Fruit fly (Drosophila melanogaster): ENCODE results near the gene CNPYb.

Gene CNPYb

dm6 chr3L:19073909-19074239, 22.1 kb downstream of the CNPYb start:
- TF ChIP-seq CG10669 (GFP tag; optimal IDR thresholded peaks at IDR 0.05) (no peak), CG32006 (GFP tag; optimal IDR thresholded peaks at IDR 0.05) (peak; percentile 23), CG11294 (GFP tag; IDR thresholded peaks at IDR 0.05) (no peak), acj6 (GFP tag; optimal IDR thresholded peaks at IDR 0.05) (no peak), salr (GFP tag; optimal IDR thresholded peaks at IDR 0.05) (no peak), CG7368 (GFP tag; optimal IDR thresholded peaks at IDR 0.05) (no peak), Met (GFP tag; optimal IDR thresholded peaks at IDR 0.05) (no peak), CG8119 (GFP tag; IDR thresholded peaks at IDR 0.05) (0 out of 3 replicates have a peak, but pooled peaks have one; percentile 14), CG8319 (GFP tag; optimal IDR thresholded peaks at IDR 0.05) (no peak), Hr4 (GFP tag; optimal IDR thresholded peaks at IDR 0.05) (peak; percentile 21)

DNA sequence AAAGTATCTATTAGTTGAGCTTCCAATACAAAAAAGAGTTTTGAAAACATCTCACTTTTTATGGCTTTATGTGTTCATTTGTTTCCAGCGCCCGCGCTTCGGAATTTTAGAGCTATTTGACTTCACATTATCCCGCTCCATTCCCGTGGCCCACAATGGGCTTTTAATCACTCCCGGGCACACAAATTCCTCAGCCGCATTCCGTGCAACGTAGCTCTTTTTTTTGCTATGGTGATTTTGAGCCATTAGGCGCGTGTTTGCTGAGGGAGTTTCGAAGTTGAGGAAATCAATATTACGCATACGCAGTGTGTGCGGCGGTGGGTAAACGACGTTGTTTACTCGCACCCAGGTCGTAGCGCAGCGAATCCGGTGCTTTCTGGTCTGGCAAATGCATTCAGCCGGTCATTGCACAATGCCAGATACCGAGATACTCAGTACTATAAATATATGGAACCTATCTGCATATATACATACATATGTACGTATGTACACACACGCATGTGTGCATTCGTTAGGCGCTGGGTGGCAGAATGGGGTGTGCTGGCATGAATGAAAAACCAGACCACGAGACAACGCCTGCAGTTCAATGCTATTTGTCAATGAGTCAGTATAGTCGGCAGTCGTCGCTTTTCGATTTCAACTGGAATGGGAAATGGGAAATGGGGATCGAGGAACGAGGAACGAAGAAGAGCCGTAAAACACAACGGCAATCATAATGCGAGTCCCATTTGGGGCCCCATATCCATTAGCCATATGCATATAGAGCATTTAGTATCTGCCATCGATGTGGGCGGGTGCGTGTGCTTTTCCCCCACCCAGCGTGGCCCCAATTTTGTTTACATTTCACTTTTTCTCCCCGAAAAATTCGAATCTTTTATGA, 22.7 kb downstream of the CNPYb start:
- no peak for TF ChIP-seq Ets21C (GFP tag; optimal IDR thresholded peaks at IDR 0.05)
- TF ChIP-seq Eip78C (GFP tag): peak; percentile 56
- TF ChIP-seq spab (GFP tag; optimal IDR thresholded peaks at IDR 0.05): peak; percentile 3
- no peak for TF ChIP-seq CG6276 (GFP tag; optimal IDR thresholded peaks at IDR 0.05)
- no peak for TF ChIP-seq CG8632 (GFP tag; optimal IDR thresholded peaks at IDR 0.05)
- TF ChIP-seq eg (GFP tag; IDR thresholded peaks at IDR 0.05): 0 out of 3 replicates have a peak, but pooled peaks have one; percentile 14
- TF ChIP-seq Met (GFP tag; optimal IDR thresholded peaks at IDR 0.05): no peak
- TF ChIP-seq CG10669 (GFP tag; optimal IDR thresholded peaks at IDR 0.05): no peak
- TF ChIP-seq ss (GFP tag; optimal IDR thresholded peaks at IDR 0.05): peak; percentile 8 to 38
- TF ChIP-seq CG9139 (GFP tag; optimal IDR thresholded peaks at IDR 0.05): peak; percentile 6
- no peak for TF ChIP-seq achi (GFP tag; optimal IDR thresholded peaks at IDR 0.05)
- TF ChIP-seq Eip75B (GFP tag; optimal IDR thresholded peaks at IDR 0.05): no peak
- no peak for TF ChIP-seq CG11294 (GFP tag; IDR thresholded peaks at IDR 0.05)
- TF ChIP-seq CG3032 (tag; optimal IDR thresholded peaks at IDR 0.05): no peak
- TF ChIP-seq Gug (GFP tag; IDR thresholded peaks at IDR 0.05): no peak
- TF ChIP-seq fd59A (GFP tag; optimal IDR thresholded peaks at IDR 0.05): peak; percentile 1
- no peak for TF ChIP-seq CG31627 (GFP tag; optimal IDR thresholded peaks at IDR 0.05)
- no peak for TF ChIP-seq lz (GFP tag; optimal IDR thresholded peaks at IDR 0.05)
- no peak for TF ChIP-seq Sox14 (GFP tag; optimal IDR thresholded peaks at IDR 0.05)
- no peak for TF ChIP-seq Hr38 (GFP tag; optimal IDR thresholded peaks at IDR 0.05)
- peak; percentile 55 for TF ChIP-seq fkh (GFP tag; optimal IDR thresholded peaks at IDR 0.05)
- TF ChIP-seq Blimp-1 (GFP tag; optimal IDR thresholded peaks at IDR 0.05): no peak
- no peak for TF ChIP-seq salr (GFP tag; optimal IDR thresholded peaks at IDR 0.05)

DNA sequence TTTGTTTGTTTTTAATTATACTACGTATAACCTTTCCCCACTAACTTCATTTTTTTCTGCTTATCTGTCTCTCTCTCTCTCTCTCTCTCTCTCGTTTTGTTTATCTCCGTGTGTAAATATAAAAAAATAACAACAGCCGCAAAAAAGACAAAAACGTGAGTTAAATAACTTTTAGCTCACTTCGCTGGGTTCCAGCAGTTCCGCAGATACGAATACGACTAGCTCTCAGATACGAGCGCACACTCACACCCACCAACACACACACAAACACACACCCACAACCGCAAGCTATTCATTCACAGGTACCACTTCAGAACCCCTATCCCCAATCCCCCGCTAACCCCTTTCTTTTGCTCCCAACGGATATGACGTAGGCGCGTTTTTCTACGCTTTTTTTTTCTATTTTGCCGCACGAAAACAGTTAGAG, 23.8 kb downstream of the CNPYb start:
- TF ChIP-seq CG11902 (GFP tag; optimal IDR thresholded peaks at IDR 0.05): no peak
- TF ChIP-seq Sox14 (GFP tag; optimal IDR thresholded peaks at IDR 0.05): no peak
- TF ChIP-seq salr (GFP tag; optimal IDR thresholded peaks at IDR 0.05): peak in 1 of 2 experiments; percentile 55
- peak; percentile 36 for TF ChIP-seq CG34406 (GFP tag; optimal IDR thresholded peaks at IDR 0.05)
- TF ChIP-seq CG10669 (GFP tag; optimal IDR thresholded peaks at IDR 0.05): peak; percentile 73
- TF ChIP-seq OdsH (GFP tag; optimal IDR thresholded peaks at IDR 0.05): peak; percentile 2
- TF ChIP-seq fkh (GFP tag; optimal IDR thresholded peaks at IDR 0.05): peak; percentile 92
- peak; percentile 73 for TF ChIP-seq CG3032 (tag; optimal IDR thresholded peaks at IDR 0.05)
- TF ChIP-seq cyc (GFP tag; optimal IDR thresholded peaks at IDR 0.05): no peak
- peak; percentile 58 for TF ChIP-seq CG15336 (GFP tag; IDR thresholded peaks at IDR 0.05)
- TF ChIP-seq CG32006 (GFP tag; optimal IDR thresholded peaks at IDR 0.05): peak; percentile 46
- peak; percentile 81 for TF ChIP-seq eg (GFP tag; IDR thresholded peaks at IDR 0.05)
- peak; percentile 42 for TF ChIP-seq CG8632 (GFP tag; optimal IDR thresholded peaks at IDR 0.05)
- no peak for TF ChIP-seq CG8319 (GFP tag; optimal IDR thresholded peaks at IDR 0.05)
- peak; percentile 60 for TF ChIP-seq Eip75B (GFP tag; optimal IDR thresholded peaks at IDR 0.05)
- peak; percentile 41; the same call in 2 of the 3 replicates for TF ChIP-seq CG6163 (GFP tag; IDR thresholded peaks at IDR 0.05)
- TF ChIP-seq Met (GFP tag; optimal IDR thresholded peaks at IDR 0.05): no peak
- no peak for TF ChIP-seq CG31627 (GFP tag; optimal IDR thresholded peaks at IDR 0.05)
- no peak for TF ChIP-seq CG10631 (GFP tag; optimal IDR thresholded peaks at IDR 0.05)
- peak; percentile 44; the same call in 1 of the 2 replicates for TF ChIP-seq Gug (GFP tag; IDR thresholded peaks at IDR 0.05)
- no peak for TF ChIP-seq Hr38 (GFP tag; optimal IDR thresholded peaks at IDR 0.05)
- peak; percentile 84 for TF ChIP-seq CG6808 (GFP tag; optimal IDR thresholded peaks at IDR 0.05)
- TF ChIP-seq Lpt (GFP tag; optimal IDR thresholded peaks at IDR 0.05): peak; percentile 24
- TF ChIP-seq Blimp-1 (GFP tag; optimal IDR thresholded peaks at IDR 0.05): no peak
- TF ChIP-seq Hr4 (GFP tag; optimal IDR thresholded peaks at IDR 0.05): no peak
- peak; percentile 37 for TF ChIP-seq pdm3 (GFP tag; optimal IDR thresholded peaks at IDR 0.05)
- peak; percentile 73 for TF ChIP-seq Eip78C (GFP tag)
- TF ChIP-seq Sox102F (GFP tag; optimal IDR thresholded peaks at IDR 0.05): no peak
- peak; percentile 85 for TF ChIP-seq CG1621 (tag; optimal IDR thresholded peaks at IDR 0.05)
- TF ChIP-seq CG11762 (GFP tag; optimal IDR thresholded peaks at IDR 0.05; ENCODE audit: insufficient read depth): peak; percentile 6
- TF ChIP-seq topi (GFP tag; optimal IDR thresholded peaks at IDR 0.05): no peak
- TF ChIP-seq Ets21C (GFP tag; optimal IDR thresholded peaks at IDR 0.05): no peak
- TF ChIP-seq CG8119 (GFP tag; IDR thresholded peaks at IDR 0.05): peak; percentile 78

All from whole organism, prepupa.